Fruit fly (Drosophila melanogaster) whole organism, embryonic: Measurements from ENCODE around the gene Rcd5.
A peak's percentile ranks its signal among the peaks of the same experiment; 100 is the strongest.

Experiments
- Asciz ChIP-seq: fragments of 200-800 bp; sonication (Bioruptor generic); optimal IDR thresholded peaks from 2 replicates; lab custom pipeline; 2017; ENCODE audit warnings: missing biosample characterization, mild to moderate bottlenecking, missing genetic modification characterization, missing genetic modification reagents
- BtbVII ChIP-seq: fragments of 200-800 bp; sonication (Bioruptor generic); optimal IDR thresholded peaks from 3 replicates; lab custom pipeline; 2017; ENCODE audit warnings: missing biosample characterization, mild to moderate bottlenecking, missing genetic modification characterization
- CG11696 ChIP-seq: fragments of 200-800 bp; sonication (Bioruptor generic); IDR thresholded peaks from 2 replicates; pipeline ENCODE4 v1.3.6; 2022; ENCODE audit warnings: missing biosample characterization, missing genetic modification characterization
- CG12942 ChIP-seq: fragments of 200-800 bp; sonication (Bioruptor generic); optimal IDR thresholded peaks from 3 replicates; lab custom pipeline; 2016; ENCODE audit warnings: missing biosample characterization, missing genetic modification characterization
- CG13296 ChIP-seq: fragments of 200-800 bp; sonication (Bioruptor generic); optimal IDR thresholded peaks from 3 replicates; lab custom pipeline; 2018; ENCODE audit warnings: missing biosample characterization, mild to moderate bottlenecking, missing genetic modification characterization
- CG13424 ChIP-seq: fragments of 200-800 bp; sonication (Bioruptor generic); optimal IDR thresholded peaks from 2 replicates; lab custom pipeline; 2019; ENCODE audit warnings: missing biosample characterization, mild to moderate bottlenecking, missing genetic modification characterization, moderate library complexity
- CG13894 ChIP-seq: fragments of 200-800 bp; sonication (Bioruptor generic); optimal IDR thresholded peaks from 3 replicates; lab custom pipeline; 2018; ENCODE audit warnings: missing biosample characterization, mild to moderate bottlenecking, missing genetic modification characterization, moderate library complexity
- CG14050 ChIP-seq: fragments of 200-800 bp; sonication (Bioruptor generic); IDR thresholded peaks from 3 replicates; pipeline ENCODE4 v1.3.6; 2022; ENCODE audit warnings: missing biosample characterization, missing genetic modification characterization
- CG14441 ChIP-seq: fragments of 200-800 bp; sonication (Bioruptor generic); IDR thresholded peaks from 2 replicates; pipeline ENCODE4 v1.3.6; 2022; ENCODE audit warnings: missing biosample characterization, missing genetic modification characterization
- CG15601 ChIP-seq: fragments of 200-800 bp; sonication (Bioruptor generic); optimal IDR thresholded peaks from 3 replicates; lab custom pipeline; 2019; ENCODE audit warnings: missing biosample characterization, mild to moderate bottlenecking, missing genetic modification characterization, moderate library complexity
- CG1832 ChIP-seq: fragments of 200-800 bp; sonication (Bioruptor generic); optimal IDR thresholded peaks from 2 replicates; lab custom pipeline; 2017; ENCODE audit warnings: missing biosample characterization, mild to moderate bottlenecking, missing genetic modification characterization, inconsistent platforms
- CG2875 ChIP-seq: fragments of 200-800 bp; sonication (Bioruptor generic); optimal IDR thresholded peaks from 2 replicates; lab custom pipeline; 2017; ENCODE audit warnings: missing biosample characterization, mild to moderate bottlenecking, missing genetic modification characterization, missing genetic modification reagents
- CG31388 ChIP-seq: fragments of 200-800 bp; sonication (Bioruptor generic); optimal IDR thresholded peaks from 2 replicates; lab custom pipeline; 2016; ENCODE audit warnings: missing biosample characterization, missing genetic modification characterization
- CG3407 ChIP-seq: fragments of 200-800 bp; sonication (Bioruptor generic); optimal IDR thresholded peaks from 2 replicates; lab custom pipeline; 2018; ENCODE audit warnings: missing biosample characterization, mild to moderate bottlenecking, missing genetic modification characterization
- CG3995 ChIP-seq: fragments of 200-800 bp; sonication (Bioruptor generic); optimal IDR thresholded peaks from 3 replicates; lab custom pipeline; 2016; ENCODE audit warnings: missing biosample characterization, missing genetic modification characterization
- CG43689 ChIP-seq: fragments of 200-800 bp; sonication (Bioruptor generic); IDR thresholded peaks from 2 replicates; pipeline ENCODE4 v1.3.6; 2022; ENCODE audit warnings: missing biosample characterization, missing genetic modification characterization
- CG4617 ChIP-seq: fragments of 200-800 bp; sonication (Bioruptor generic); optimal IDR thresholded peaks from 3 replicates; lab custom pipeline; 2016; ENCODE audit warnings: missing biosample characterization, missing genetic modification characterization, borderline replicate concordance
- CG4707 ChIP-seq: fragments of 200-800 bp; sonication (Bioruptor generic); optimal IDR thresholded peaks from 2 replicates; lab custom pipeline; 2018; ENCODE audit warnings: missing biosample characterization, mild to moderate bottlenecking, missing genetic modification characterization, moderate library complexity
- CG4854 ChIP-seq: fragments of 200-800 bp; sonication (Bioruptor generic); optimal IDR thresholded peaks from 2 replicates; lab custom pipeline; 2016; ENCODE audit warnings: missing biosample characterization, missing genetic modification characterization, inconsistent platforms
- CG6254 ChIP-seq: fragments of 200-800 bp; sonication (Bioruptor generic); optimal IDR thresholded peaks from 3 replicates; lab custom pipeline; 2017; ENCODE audit warnings: mild to moderate bottlenecking, missing biosample characterization, missing genetic modification reagents, missing genetic modification characterization
- CG6272 ChIP-seq: fragments of 200-800 bp; sonication (Bioruptor generic); IDR thresholded peaks from 2 replicates; pipeline ENCODE4 v1.3.6; 2022; ENCODE audit warnings: missing biosample characterization, missing genetic modification characterization
- CG7372 ChIP-seq: fragments of 200-800 bp; sonication (Bioruptor generic); IDR thresholded peaks from 2 replicates; pipeline ENCODE4 v1.3.6; 2022; ENCODE audit warnings: missing biosample characterization, missing genetic modification characterization
- CG9932 ChIP-seq: fragments of 200-800 bp; sonication (Bioruptor generic); IDR thresholded peaks from 2 replicates; pipeline ENCODE4 v1.3.6; 2022; ENCODE audit warnings: missing biosample characterization, missing genetic modification characterization
- D ChIP-seq, 2 experiments: fragments of 200-800 bp in 1 of 2; fragments of >200 bp in 1 of 2; sonication (Bioruptor generic) in 1 of 2; optimal IDR thresholded peaks; 2 replicates in 1 of 2; 3 replicates in 1 of 2; lab custom pipeline; 2017; ENCODE audit warnings: mild to moderate bottlenecking in 1 of 2, missing biosample characterization in 1 of 2, missing genetic modification characterization in 1 of 2, missing genetic modification reagents in 1 of 2
- Deaf1 ChIP-seq: fragments of 200-800 bp; optimal IDR thresholded peaks from 3 replicates; lab custom pipeline; 2019; ENCODE audit warnings: missing biosample characterization, mild to moderate bottlenecking, missing genetic modification characterization, moderate library complexity
- E2f2 ChIP-seq: fragments of 200-800 bp; sonication (Bioruptor generic); IDR thresholded peaks from 2 replicates; pipeline ENCODE4 v1.3.6; 2022; ENCODE audit warnings: missing biosample characterization, missing genetic modification characterization
- H15 ChIP-seq: fragments of 200-800 bp; sonication (Bioruptor generic); IDR thresholded peaks from 3 replicates; pipeline ENCODE4 v1.3.6; 2022; ENCODE audit warnings: missing biosample characterization, missing genetic modification characterization
- Max ChIP-seq: fragments of 200-800 bp; sonication (Bioruptor generic); optimal IDR thresholded peaks from 2 replicates; lab custom pipeline; 2016; ENCODE audit warnings: missing biosample characterization, mild to moderate bottlenecking, missing genetic modification characterization
- Meics ChIP-seq: fragments of 200-800 bp; sonication (Bioruptor generic); optimal IDR thresholded peaks from 2 replicates; lab custom pipeline; 2017; ENCODE audit warnings: missing biosample characterization, mild to moderate bottlenecking, missing genetic modification characterization
- Pdp1 ChIP-seq, 2 experiments: fragments of 200-800 bp; sonication (Bioruptor generic); optimal IDR thresholded peaks; 3 replicates each; lab custom pipeline; 2016; ENCODE audit warnings: missing biosample characterization in 2 of 2, missing genetic modification characterization in 2 of 2, mild to moderate bottlenecking in 1 of 2, moderate library complexity in 1 of 2
- Rx ChIP-seq: fragments of 200-800 bp; sonication (Bioruptor generic); IDR thresholded peaks from 2 replicates; pipeline ENCODE4 v1.3.6; 2022; ENCODE audit warnings: missing biosample characterization, missing genetic modification characterization
- Sox102F ChIP-seq: fragments of 200-800 bp; sonication (Bioruptor generic); optimal IDR thresholded peaks from 2 replicates; lab custom pipeline; 2018; ENCODE audit warnings: missing biosample characterization, mild to moderate bottlenecking, missing genetic modification characterization, moderate library complexity
- aop ChIP-seq: fragments of 200-800 bp; sonication (Bioruptor generic); IDR thresholded peaks from 2 replicates; pipeline ENCODE4 v1.3.6; 2022; ENCODE audit warnings: missing biosample characterization, missing genetic modification characterization
- bowl ChIP-seq: fragments of 200-800 bp; sonication (Bioruptor generic); IDR thresholded peaks from 2 replicates; pipeline ENCODE4 v1.3.6; 2022; ENCODE audit warnings: missing biosample characterization, missing genetic modification characterization
- chinmo ChIP-seq: fragments of 200-800 bp; sonication (Bioruptor generic); IDR thresholded peaks from 4 replicates; pipeline ENCODE4 v1.3.6; 2022; ENCODE audit warnings: missing biosample characterization, missing genetic modification characterization; ENCODE audit not compliant: partially characterized antibody
- chn ChIP-seq: fragments of 200-800 bp; sonication (Bioruptor generic); optimal IDR thresholded peaks from 2 replicates; lab custom pipeline; 2016; ENCODE audit warnings: missing biosample characterization, missing genetic modification characterization
- dpn ChIP-seq, 2 experiments: fragments of 200-800 bp; sonication (Bioruptor generic); optimal IDR thresholded peaks; 3 replicates each; lab custom pipeline; 2016; ENCODE audit warnings: missing biosample characterization in 2 of 2, missing genetic modification characterization in 2 of 2
- exex ChIP-seq: fragments of 200-800 bp; sonication (Bioruptor generic); optimal IDR thresholded peaks from 4 replicates; lab custom pipeline; 2018; ENCODE audit warnings: missing biosample characterization, mild to moderate bottlenecking, missing genetic modification characterization, moderate library complexity
- fd96Cb ChIP-seq: fragments of 200-800 bp; sonication (Bioruptor generic); optimal IDR thresholded peaks from 2 replicates; lab custom pipeline; 2018; ENCODE audit warnings: missing biosample characterization, mild to moderate bottlenecking, missing genetic modification characterization, moderate library complexity
- ham ChIP-seq: fragments of 200-800 bp; sonication (Bioruptor generic); IDR thresholded peaks from 2 replicates; pipeline ENCODE4 v1.3.6; 2022; ENCODE audit warnings: missing biosample characterization, missing genetic modification characterization
- maf-S ChIP-seq: fragments of 200-800 bp; sonication (Bioruptor generic); optimal IDR thresholded peaks from 2 replicates; lab custom pipeline; 2016; ENCODE audit warnings: missing biosample characterization, missing genetic modification characterization
- oc ChIP-seq: fragments of 200-800 bp; sonication (Bioruptor generic); optimal IDR thresholded peaks from 2 replicates; lab custom pipeline; 2018; ENCODE audit warnings: missing biosample characterization, mild to moderate bottlenecking, missing genetic modification characterization, moderate library complexity
- onecut ChIP-seq: fragments of 200-800 bp; sonication (Bioruptor generic); IDR thresholded peaks from 2 replicates; pipeline ENCODE4 v1.3.6; 2022; ENCODE audit warnings: missing biosample characterization, missing genetic modification characterization
- phol ChIP-seq: fragments of 200-800 bp; sonication (Bioruptor generic); optimal IDR thresholded peaks from 3 replicates; lab custom pipeline; 2018; ENCODE audit warnings: missing biosample characterization, mild to moderate bottlenecking, missing genetic modification characterization, moderate library complexity
- pnt ChIP-seq: fragments of 200-800 bp; sonication (Bioruptor generic); optimal IDR thresholded peaks from 3 replicates; lab custom pipeline; 2016; ENCODE audit warnings: missing biosample characterization, missing genetic modification characterization
- rib ChIP-seq: fragments of 200-800 bp; sonication (Bioruptor generic); IDR thresholded peaks from 2 replicates; pipeline ENCODE4 v1.3.6; 2022; ENCODE audit warnings: missing biosample characterization, missing genetic modification characterization
- scrt ChIP-seq: fragments of 200-800 bp; sonication (Bioruptor generic); optimal IDR thresholded peaks from 2 replicates; lab custom pipeline; 2018; ENCODE audit warnings: missing biosample characterization, mild to moderate bottlenecking, missing genetic modification characterization, moderate library complexity
- sens ChIP-seq: fragments of 200-800 bp; sonication (Bioruptor generic); peaks from one replicate; lab custom pipeline; 2016; ENCODE audit warnings: missing biosample characterization, missing genetic modification characterization
- yki ChIP-seq: fragments of >200 bp; optimal IDR thresholded peaks from 3 replicates; lab custom pipeline; 2018
- zen2 ChIP-seq: fragments of 200-800 bp; sonication (Bioruptor generic); IDR thresholded peaks from 3 replicates; pipeline ENCODE4 v1.3.6; 2022; ENCODE audit warnings: missing biosample characterization, missing genetic modification characterization; ENCODE audit not compliant: partially characterized antibody

Gene Rcd5

DNA sequence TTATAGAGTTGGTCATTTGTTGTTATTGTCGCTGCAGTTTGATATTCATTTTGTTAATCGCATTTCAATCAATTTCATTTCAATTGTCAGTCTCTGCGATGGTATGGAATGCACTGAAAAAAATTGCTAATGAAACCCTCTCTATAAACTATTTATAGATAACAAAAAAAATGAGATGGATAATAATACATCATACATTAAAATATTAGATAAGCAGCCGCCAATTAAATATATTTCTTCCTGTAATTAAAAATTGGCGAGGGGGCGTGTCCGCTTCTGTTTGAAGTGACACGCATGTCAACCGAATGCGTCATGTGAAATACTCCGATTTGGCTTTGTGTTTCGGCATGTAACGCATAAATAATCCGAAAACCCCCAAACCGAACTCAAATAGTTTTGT lies 4.2 kb downstream of the Rcd5 start (continued):
- TF ChIP-seq Asciz (GFP tag; lab: Kevin White, UChicago) (peak; percentile 16), phol (tag; lab: Kevin White, UChicago) (peak; percentile 2), CG14441 (peak; percentile 41), CG7372 (GFP tag; lab: Robert Waterston, UW) (peak; percentile 31; the same call in 1 of the 2 replicates), CG13424 (tag; lab: Kevin White, UChicago) (peak; percentile 7), Sox102F (peak; percentile 55)
- TF ChIP-seq, all 482 proteins: peak for 32

dm6 chr3L:4046289-4046688 lies 6.0 kb downstream of the Rcd5 start, which contains the start of gene CG1136:
TSS of gene CG1136 (plus strand) at chr3L:4046596.
- TF ChIP-seq oc (tag; lab: Kevin White, UChicago): peak; percentile 15
- TF ChIP-seq CG14050 (GFP tag; lab: Robert Waterston, UW): no peak
- TF ChIP-seq fd96Cb (tag; lab: Kevin White, UChicago): no peak
- TF ChIP-seq ham: no peak
- TF ChIP-seq aop (GFP tag; lab: Robert Waterston, UW): no peak
- no peak for TF ChIP-seq onecut (GFP tag; lab: Robert Waterston, UW)
- no peak for TF ChIP-seq CG11696 (GFP tag; lab: Robert Waterston, UW)
- no peak for TF ChIP-seq pnt (GFP tag; lab: Kevin White, UChicago)
- TF ChIP-seq D (optimal IDR thresholded peaks at IDR 0.05; lab: Kevin White, UChicago): no peak
- no peak for TF ChIP-seq D (GFP tag; optimal IDR thresholded peaks at IDR 0.05; lab: Kevin White, UChicago)
- TF ChIP-seq chinmo (GFP tag; lab: Robert Waterston, UW): 0 out of 4 replicates have a peak, but pooled peaks have one; percentile 65
- no peak for TF ChIP-seq exex (tag; lab: Kevin White, UChicago)
- no peak for TF ChIP-seq bowl
- TF ChIP-seq CG31388 (GFP tag; lab: Kevin White, UChicago): no peak
- TF ChIP-seq Deaf1: peak; percentile 88
- TF ChIP-seq CG4617 (GFP tag; lab: Kevin White, UChicago): no peak
- TF ChIP-seq CG3995 (GFP tag; lab: Kevin White, UChicago): no peak
- TF ChIP-seq dpn (GFP tag; optimal IDR thresholded peaks at IDR 0.05; lab: Kevin White, UChicago): no peak
- TF ChIP-seq E2f2 (GFP tag; lab: Robert Waterston, UW): 0 out of 2 replicates have a peak, but pooled peaks have one; percentile 22
- no peak for TF ChIP-seq yki
- TF ChIP-seq scrt (GFP tag; lab: Kevin White, UChicago): no peak
- TF ChIP-seq CG6254 (GFP tag; lab: Kevin White, UChicago): no peak
- TF ChIP-seq H15 (GFP tag; lab: Robert Waterston, UW): no peak
- TF ChIP-seq CG1832 (GFP tag; lab: Kevin White, UChicago): no peak
- no peak for TF ChIP-seq sens
- no peak for TF ChIP-seq Rx (GFP tag; lab: Robert Waterston, UW)
- TF ChIP-seq Meics (GFP tag; lab: Kevin White, UChicago): no peak
- TF ChIP-seq CG9932 (GFP tag; lab: Robert Waterston, UW): no peak
- TF ChIP-seq BtbVII (GFP tag; lab: Kevin White, UChicago): no peak
- no peak for TF ChIP-seq CG4707 (GFP tag; lab: Kevin White, UChicago)
- TF ChIP-seq CG13296 (GFP tag; lab: Kevin White, UChicago): no peak
- no peak for TF ChIP-seq maf-S (GFP tag; lab: Kevin White, UChicago)
- TF ChIP-seq CG4854 (GFP tag; lab: Kevin White, UChicago): no peak
- TF ChIP-seq CG12942 (GFP tag; lab: Kevin White, UChicago): no peak
- no peak for TF ChIP-seq CG2875 (GFP tag; lab: Kevin White, UChicago)
- TF ChIP-seq zen2 (GFP tag; lab: Robert Waterston, UW): no peak
- no peak for TF ChIP-seq CG3407
- peak; percentile 23 for TF ChIP-seq CG13894 (tag; lab: Kevin White, UChicago)
- TF ChIP-seq chn (GFP tag; lab: Kevin White, UChicago): no peak
- 0 out of 2 replicates have a peak, but pooled peaks have one; percentile 44 for TF ChIP-seq rib
- no peak for TF ChIP-seq CG15601 (tag; lab: Kevin White, UChicago)
- no peak for TF ChIP-seq Pdp1 (GFP tag; optimal IDR thresholded peaks at IDR 0.05; lab: Kevin White, UChicago)
- TF ChIP-seq CG6272 (GFP tag; lab: Robert Waterston, UW): no peak
- no peak for TF ChIP-seq Max (GFP tag; lab: Kevin White, UChicago)
- no peak for TF ChIP-seq CG43689 (GFP tag; lab: Robert Waterston, UW)
